Worm (Caenorhabditis elegans) whole organism, late embryonic: ENCODE data around the gene srh-218.

Experiments used
- F13H6.1 ChIP-seq: sonication (generic microtip); optimal IDR thresholded peaks from 2 replicates; lab custom pipeline; 2016; ENCODE audit warnings: missing genetic modification characterization, missing compliant biosample characterization
- ahr-1 ChIP-seq: sonication (generic microtip); optimal IDR thresholded peaks from 2 replicates; lab custom pipeline; 2016; ENCODE audit warnings: missing genetic modification characterization, missing compliant biosample characterization
- ama-1 ChIP-seq: fragments of 150-350 bp; optimal IDR thresholded peaks from 2 replicates; lab custom pipeline; 2014
- ceh-18 ChIP-seq: sonication (generic microtip); optimal IDR thresholded peaks from 2 replicates; lab custom pipeline; 2016; ENCODE audit warnings: missing genetic modification characterization, missing compliant biosample characterization
- ceh-34 ChIP-seq: sonication (generic microtip); optimal IDR thresholded peaks from 2 replicates; lab custom pipeline; 2016; ENCODE audit warnings: mild to moderate bottlenecking, missing genetic modification characterization, missing compliant biosample characterization
- dmd-4 ChIP-seq: sonication (generic microtip); optimal IDR thresholded peaks from 2 replicates; lab custom pipeline; 2016; ENCODE audit warnings: borderline replicate concordance, missing genetic modification characterization, missing compliant biosample characterization
- ets-4 ChIP-seq: sonication (generic microtip); optimal IDR thresholded peaks from 2 replicates; lab custom pipeline; 2016; ENCODE audit warnings: missing genetic modification characterization, missing compliant biosample characterization
- fax-1 ChIP-seq: sonication (generic microtip); optimal IDR thresholded peaks from 2 replicates; lab custom pipeline; 2016; ENCODE audit warnings: missing genotype, missing genetic modification characterization, missing compliant biosample characterization
- fkh-10 ChIP-seq: fragments of 150-350 bp; optimal IDR thresholded peaks from 2 replicates; lab custom pipeline; 2014; ENCODE audit warnings: missing biosample characterization, missing genetic modification reagents, missing genetic modification characterization
- gmeb-2 ChIP-seq: sonication (generic microtip); optimal IDR thresholded peaks from 2 replicates; lab custom pipeline; 2016; ENCODE audit warnings: missing genetic modification characterization, inconsistent platforms, missing compliant biosample characterization
- hlh-30 ChIP-seq: sonication (generic microtip); optimal IDR thresholded peaks from 2 replicates; lab custom pipeline; 2017; ENCODE audit warnings: antibody characterized with exemption, missing genetic modification characterization, missing compliant biosample characterization; ENCODE audit not compliant: insufficient read depth
- nfya-1 ChIP-seq: sonication (generic microtip); optimal IDR thresholded peaks from 2 replicates; lab custom pipeline; 2017; ENCODE audit warnings: missing genetic modification characterization, mild to moderate bottlenecking, missing compliant biosample characterization, antibody characterized with exemption, moderate library complexity
- sdc-2 ChIP-seq: sonication (generic microtip); optimal IDR thresholded peaks from 2 replicates; lab custom pipeline; 2016; ENCODE audit warnings: missing genotype, missing genetic modification characterization, missing compliant biosample characterization

DNA sequence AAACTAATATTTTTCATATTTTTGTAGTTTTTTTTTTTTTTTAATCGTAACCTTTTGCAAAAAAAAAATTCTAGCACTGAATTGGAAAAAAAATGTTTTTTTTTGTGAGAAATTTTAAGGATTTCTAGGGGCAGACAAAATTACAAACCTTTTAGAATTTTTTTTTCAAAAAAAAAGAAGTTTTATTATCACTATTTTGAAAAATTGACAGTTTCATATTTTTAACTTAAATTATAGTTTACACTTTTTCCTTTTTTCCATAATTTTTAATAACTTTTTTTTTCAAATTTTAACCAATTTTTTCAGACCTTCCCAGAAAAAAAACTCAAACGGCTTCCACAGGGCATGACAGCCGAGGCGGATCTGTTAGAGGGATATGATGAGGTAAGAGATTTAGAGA is 22.8 kb upstream of the srh-218 start, which contains the start of gene dpf-1:
- TF ChIP-seq ets-4 (tag; lab: Kevin White, UChicago) (no peak), ama-1 (lab: Kevin White, UChicago) (no peak), gmeb-2 (no peak), nfya-1 (tag; lab: Kevin White, UChicago) (no peak), ceh-18 (tag; lab: Kevin White, UChicago) (no peak), ahr-1 (tag; lab: Kevin White, UChicago) (no peak), hlh-30 (no peak), dmd-4 (tag; lab: Kevin White, UChicago) (no peak), F13H6.1 (tag; lab: Kevin White, UChicago) (no peak), ceh-34 (tag; lab: Kevin White, UChicago) (no peak), fax-1 (tag; lab: Kevin White, UChicago) (no peak), sdc-2 (tag; lab: Kevin White, UChicago) (no peak), fkh-10 (no peak)
